Worm (Caenorhabditis elegans): ENCODE results near the gene msp-40.

The msp-40 gene

ce11 chrII:4869793-4870343, 44.7 kb downstream of the msp-40 start:
- TF ChIP-seq ztf-23 (GFP tag; IDR thresholded peaks at IDR 0.05) (no peak), cog-1 (tag; optimal IDR thresholded peaks at IDR 0.05) (no peak)

ce11 chrII:4870691-4871090, 45.5 kb downstream of the msp-40 start, which contains the start of gene col-20:
Gene col-20 (minus strand): TSS chrII:4870791.
- TF ChIP-seq med-1 (GFP tag; optimal IDR thresholded peaks at IDR 0.05; ENCODE audit: insufficient read depth) (no peak), ref-1 (GFP tag; conservative IDR thresholded peaks at IDR 0.05) (no peak)

- TF ChIP-seq ztf-23 (GFP tag; IDR thresholded peaks at IDR 0.05), result no peak
- TF ChIP-seq tab-1 (GFP tag; IDR thresholded peaks at IDR 0.05), result no peak
- TF ChIP-seq T22C8.4 (GFP tag; IDR thresholded peaks at IDR 0.05), result no peak
- TF ChIP-seq ztf-29 (GFP tag; IDR thresholded peaks at IDR 0.05), result no peak
- no peak for TF ChIP-seq klf-2 (GFP tag; conservative IDR thresholded peaks at IDR 0.05)
- TF ChIP-seq flt-1 (GFP tag; IDR thresholded peaks at IDR 0.05), result no peak
- TF ChIP-seq cog-1 (tag; optimal IDR thresholded peaks at IDR 0.05), result no peak
- no peak for TF ChIP-seq med-1 (GFP tag; optimal IDR thresholded peaks at IDR 0.05; ENCODE audit: insufficient read depth)
- TF ChIP-seq ref-1 (GFP tag; conservative IDR thresholded peaks at IDR 0.05), result no peak
Observed at ce11 chrII:4871834-4872233, 46.6 kb downstream of the msp-40 start.

- TF ChIP-seq ref-1 (GFP tag; conservative IDR thresholded peaks at IDR 0.05) (0 out of 2 replicates have a peak, but pooled peaks have one; percentile 9), tab-1 (GFP tag; IDR thresholded peaks at IDR 0.05) (0 out of 2 replicates have a peak, but pooled peaks have one; percentile 60)
Observed at ce11 chrII:4872359-4872758, 47.1 kb downstream of the msp-40 start.

ce11 chrII:4873029-4873428, 47.8 kb downstream of the msp-40 start, which contains the start of gene col-73:
Gene col-73 (minus strand): TSS chrII:4873129.
- TF ChIP-seq T22C8.4 (GFP tag; IDR thresholded peaks at IDR 0.05), result no peak
- no peak for TF ChIP-seq klf-2 (GFP tag; conservative IDR thresholded peaks at IDR 0.05)
- no peak for TF ChIP-seq ref-1 (GFP tag; conservative IDR thresholded peaks at IDR 0.05)
- TF ChIP-seq flt-1 (GFP tag; IDR thresholded peaks at IDR 0.05), result no peak

- TF ChIP-seq cog-1 (tag; optimal IDR thresholded peaks at IDR 0.05) (no peak), flt-1 (GFP tag; IDR thresholded peaks at IDR 0.05) (no peak), T22C8.4 (GFP tag; IDR thresholded peaks at IDR 0.05) (no peak), ztf-29 (GFP tag; IDR thresholded peaks at IDR 0.05) (no peak), med-1 (GFP tag; optimal IDR thresholded peaks at IDR 0.05; ENCODE audit: insufficient read depth) (no peak), ztf-23 (GFP tag; IDR thresholded peaks at IDR 0.05) (no peak), tab-1 (GFP tag; IDR thresholded peaks at IDR 0.05) (no peak), ref-1 (GFP tag; conservative IDR thresholded peaks at IDR 0.05) (no peak), klf-2 (GFP tag; conservative IDR thresholded peaks at IDR 0.05) (no peak)
Observed at ce11 chrII:4874335-4874861, 49.2 kb downstream of the msp-40 start, which contains the start of gene F11G11.15. Gene F11G11.15 (plus strand): TSS chrII:4874845.
